Worm (Caenorhabditis elegans): ENCODE results near the gene clec-156.

clec-156 gene

DNA sequence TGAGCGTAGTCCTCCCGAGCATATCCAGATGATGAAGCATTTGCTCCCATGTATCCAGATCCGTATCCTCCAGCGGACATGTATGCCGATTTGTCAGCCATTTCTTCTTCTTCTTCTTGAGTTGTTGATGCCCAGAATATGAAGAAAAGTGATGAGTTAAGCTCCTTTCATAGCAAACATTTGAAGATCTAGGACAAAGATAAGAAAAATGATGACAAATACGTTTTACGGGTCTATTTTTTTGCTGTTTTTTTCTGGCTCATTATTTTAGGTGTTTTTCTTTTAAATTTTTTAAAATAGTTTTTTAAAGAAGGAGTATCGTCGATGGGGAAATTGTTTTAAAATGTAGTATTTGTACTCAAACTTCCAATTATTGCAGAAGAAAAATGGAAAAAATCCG is 11.9 kb downstream of the clec-156 start, which contains the start of gene nspd-9:
Gene nspd-9 (minus strand): TSS at position 101 of the 400 bp plus-strand sequence.
- TF ChIP-seq mdl-1 (tag; optimal IDR thresholded peaks at IDR 0.05) (no peak), ztf-11 (tag; optimal IDR thresholded peaks at IDR 0.05) (no peak), unc-62 (GFP tag; optimal IDR thresholded peaks at IDR 0.05) (no peak), blmp-1 (tag; optimal IDR thresholded peaks at IDR 0.05; ENCODE audit: insufficient read depth) (no peak), nhr-23 (tag; optimal IDR thresholded peaks at IDR 0.05) (no peak), crh-2 (tag; optimal IDR thresholded peaks at IDR 0.05) (no peak), elt-3 (tag; optimal IDR thresholded peaks at IDR 0.05) (no peak), lin-11 (tag; optimal IDR thresholded peaks at IDR 0.05) (no peak), ceh-82 (tag; optimal IDR thresholded peaks at IDR 0.05) (no peak), sma-9 (GFP tag; optimal IDR thresholded peaks at IDR 0.05) (no peak), sma-9 (tag; optimal IDR thresholded peaks at IDR 0.05) (no peak), mbf-1 (tag; optimal IDR thresholded peaks at IDR 0.05) (no peak), ama-1 (optimal IDR thresholded peaks at IDR 0.05) (no peak)

DNA sequence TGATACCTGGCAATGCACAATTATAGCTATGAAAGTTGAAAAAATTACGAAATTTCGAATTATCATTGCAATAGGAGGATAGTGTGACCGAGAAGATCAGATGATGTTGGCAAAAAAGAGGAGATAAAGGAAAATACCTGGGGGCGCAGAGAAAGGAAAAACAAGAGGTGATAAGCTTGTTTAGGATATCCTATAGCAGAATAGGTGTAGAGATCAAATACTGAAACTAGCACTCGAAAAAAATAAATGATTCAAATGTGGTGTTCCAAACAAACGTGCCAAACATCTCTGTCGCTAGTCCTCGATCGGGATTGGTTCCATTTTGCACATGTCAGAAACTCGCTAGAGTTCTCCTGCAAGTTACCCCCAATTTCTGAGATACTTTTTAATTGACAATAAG is 12.6 kb downstream of the clec-156 start, which contains the start of gene F26A1.9:
Gene F26A1.9 (minus strand): TSS at position 101 of the 400 bp plus-strand sequence.
- TF ChIP-seq ceh-82 (tag; optimal IDR thresholded peaks at IDR 0.05) (no peak), crh-2 (tag; optimal IDR thresholded peaks at IDR 0.05) (no peak), skn-1 (tag; optimal IDR thresholded peaks at IDR 0.05) (no peak)

- TF ChIP-seq ama-1 (optimal IDR thresholded peaks at IDR 0.05) = no peak
- no peak for TF ChIP-seq ztf-11 (tag; optimal IDR thresholded peaks at IDR 0.05)
- TF ChIP-seq lin-13 (GFP tag; optimal IDR thresholded peaks at IDR 0.05) = no peak
- no peak for TF ChIP-seq elt-3 (tag; optimal IDR thresholded peaks at IDR 0.05)
- TF ChIP-seq unc-62 (GFP tag; optimal IDR thresholded peaks at IDR 0.05) = no peak
- TF ChIP-seq mdl-1 (tag; optimal IDR thresholded peaks at IDR 0.05) = no peak
- TF ChIP-seq lsy-2 (tag; optimal IDR thresholded peaks at IDR 0.05) = no peak
- TF ChIP-seq zag-1 (tag; optimal IDR thresholded peaks at IDR 0.05) = no peak
- TF ChIP-seq sma-9 (GFP tag; optimal IDR thresholded peaks at IDR 0.05) = no peak
- TF ChIP-seq sma-9 (tag; optimal IDR thresholded peaks at IDR 0.05) = no peak
- no peak for TF ChIP-seq ztf-1 (GFP tag; conservative IDR thresholded peaks at IDR 0.05)
- TF ChIP-seq nhr-10 (tag; optimal IDR thresholded peaks at IDR 0.05) = no peak
- TF ChIP-seq nhr-237 (tag; optimal IDR thresholded peaks at IDR 0.05) = no peak
- TF ChIP-seq dmd-4 (tag; optimal IDR thresholded peaks at IDR 0.05) = no peak
- TF ChIP-seq peb-1 (tag; optimal IDR thresholded peaks at IDR 0.05) = no peak
These were observed 15.5 kb downstream of the clec-156 start, which contains the start of gene F26A1.3 for ce11 chrIII:4826606-4827005. F26A1.3 (plus strand) TSS chrIII:4826906.

DNA sequence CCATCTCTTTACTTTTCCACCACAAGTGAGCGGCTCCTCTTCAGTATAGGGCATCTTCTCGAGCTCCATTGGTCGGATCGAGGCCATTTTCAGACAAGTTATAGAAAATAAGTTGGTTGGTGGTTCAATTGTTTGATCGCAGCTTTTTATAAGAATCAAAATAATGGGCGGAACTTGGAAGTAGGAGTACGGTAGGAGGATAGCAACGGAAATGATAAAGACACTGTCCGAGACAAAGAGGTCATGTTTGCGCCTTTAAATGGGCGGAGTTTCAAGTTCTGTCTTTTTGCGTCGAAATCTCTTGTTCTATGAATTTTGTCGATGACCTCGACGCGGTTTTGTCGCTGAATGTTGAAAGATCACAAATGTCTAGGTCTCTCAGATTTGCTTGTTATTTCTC is 19.9 kb downstream of the clec-156 start, which contains the start of gene F26A1.8:
Gene F26A1.8 (minus strand): TSS at position 101 of the 400 bp plus-strand sequence.
- TF ChIP-seq gmeb-1 (tag; optimal IDR thresholded peaks at IDR 0.05) = no peak
- TF ChIP-seq C34F6.9 (tag; optimal IDR thresholded peaks at IDR 0.05) = no peak
- TF ChIP-seq dmd-4 (tag; optimal IDR thresholded peaks at IDR 0.05) = no peak
- no peak for TF ChIP-seq ZK546.5 (tag; optimal IDR thresholded peaks at IDR 0.05)
- no peak for TF ChIP-seq fos-1 (tag; optimal IDR thresholded peaks at IDR 0.05)
- TF ChIP-seq unc-39 (tag; optimal IDR thresholded peaks at IDR 0.05) = no peak
- no peak for TF ChIP-seq nhr-77 (tag; optimal IDR thresholded peaks at IDR 0.05)

- TF ChIP-seq zag-1 (tag; optimal IDR thresholded peaks at IDR 0.05) = no peak
- no peak for TF ChIP-seq nhr-21 (tag; optimal IDR thresholded peaks at IDR 0.05)
- TF ChIP-seq unc-55 (GFP tag; optimal IDR thresholded peaks at IDR 0.05) = no peak
- no peak for TF ChIP-seq aly-2 (tag; optimal IDR thresholded peaks at IDR 0.05)
- no peak for TF ChIP-seq crh-2 (tag; optimal IDR thresholded peaks at IDR 0.05)
- TF ChIP-seq nhr-25 (tag; optimal IDR thresholded peaks at IDR 0.05) = no peak
- TF ChIP-seq ztf-11 (tag; optimal IDR thresholded peaks at IDR 0.05) = no peak
- TF ChIP-seq nhr-11 (tag; optimal IDR thresholded peaks at IDR 0.05) = no peak
- no peak for TF ChIP-seq ZK546.5 (tag; optimal IDR thresholded peaks at IDR 0.05)
- no peak for TF ChIP-seq mdl-1 (tag; optimal IDR thresholded peaks at IDR 0.05)
- TF ChIP-seq gmeb-1 (tag; optimal IDR thresholded peaks at IDR 0.05) = no peak
- TF ChIP-seq blmp-1 (tag; optimal IDR thresholded peaks at IDR 0.05; ENCODE audit: insufficient read depth) = no peak
- no peak for TF ChIP-seq ama-1 (optimal IDR thresholded peaks at IDR 0.05)
- no peak for TF ChIP-seq elt-3 (tag; optimal IDR thresholded peaks at IDR 0.05)
- no peak for TF ChIP-seq C34F6.9 (tag; optimal IDR thresholded peaks at IDR 0.05)
These were observed 22.2 kb downstream of the clec-156 start, which contains the start of gene F26A1.7 for ce11 chrIII:4819843-4820242. F26A1.7 (minus strand) TSS chrIII:4819943.
